Worm (Caenorhabditis elegans) whole organism, early embryonic: ENCODE data around the gene F14D2.11.

ENCODE experiments used
- ama-1 ChIP-seq: fragments of 150-350 bp; optimal IDR thresholded peaks from 2 replicates; lab custom pipeline; 2014
- ets-7 ChIP-seq: sonication (generic microtip); optimal IDR thresholded peaks from 2 replicates; lab custom pipeline; 2016; ENCODE audit warnings: missing genotype, missing genetic modification characterization, missing compliant biosample characterization

ce11 chrII:3381510-3381909 lies 39.6 kb upstream of the F14D2.11 start, which contains the start of gene T06D4.1:
- TF ChIP-seq ama-1 = no peak
- no peak for TF ChIP-seq ets-7 (tag; lab: Kevin White, UChicago)
